Fruit fly (Drosophila melanogaster) S2 (cell line): ENCODE results near the gene Rgl.

ENCODE experiments used
- CG8478 ChIP-seq: fragments of >200 bp; optimal IDR thresholded peaks from 2 replicates; lab custom pipeline; 2018
- CTCF ChIP-seq, 2 experiments: fragments of >200 bp; optimal IDR thresholded peaks; 2 replicates each; lab custom pipeline; 2018

Gene Rgl

DNA sequence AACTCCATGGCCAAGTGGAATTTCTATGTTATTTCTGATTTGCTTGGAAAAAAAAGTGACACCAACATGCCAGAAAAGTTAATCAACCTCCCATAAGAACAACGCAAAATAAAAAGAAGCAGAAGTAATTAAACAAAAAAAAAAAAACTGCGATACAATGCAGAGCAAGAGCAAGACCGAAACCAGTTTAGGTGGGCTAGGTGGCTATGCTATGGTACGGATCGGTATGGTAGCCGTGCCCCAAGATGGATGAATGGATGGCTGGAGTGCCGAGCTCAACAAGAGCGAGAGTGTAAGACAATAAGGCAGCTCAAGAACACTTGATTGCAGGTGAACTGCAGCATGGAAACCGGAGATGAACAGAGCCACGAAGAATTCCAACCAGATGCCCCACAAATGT is 11.6 kb upstream of the Rgl start:
- no peak for TF ChIP-seq CG8478
- no peak for TF ChIP-seq CTCF (optimal IDR thresholded peaks at IDR 0.05; lab: Kevin White, UChicago)

DNA sequence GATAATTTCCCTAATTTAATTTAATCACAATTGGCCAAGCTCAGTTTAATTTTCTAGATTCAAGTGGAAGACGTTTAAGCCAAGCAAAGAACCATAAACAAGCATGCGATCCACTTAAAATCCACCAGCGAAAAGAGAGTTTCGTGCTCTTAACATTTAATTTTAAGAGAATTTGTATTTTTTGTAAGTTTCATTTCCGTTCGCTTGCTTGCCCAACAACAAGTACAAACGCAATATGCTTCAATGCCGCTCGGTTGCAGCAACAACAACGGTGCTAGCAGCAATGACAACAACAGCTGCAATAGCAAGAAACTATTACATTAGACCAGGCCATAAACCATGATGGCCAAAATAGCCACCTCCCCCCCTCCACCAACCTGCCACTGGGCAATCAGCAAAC is 9.8 kb upstream of the Rgl start:
- no peak for TF ChIP-seq CTCF (optimal IDR thresholded peaks at IDR 0.05; lab: Kevin White, UChicago)
- TF ChIP-seq CG8478 = no peak

- TF ChIP-seq CTCF (optimal IDR thresholded peaks at IDR 0.05; lab: Kevin White, UChicago) = no peak
Observed at dm6 chr3L:13928769-13929594, 3.8 kb upstream of the Rgl start, which contains the start of the genes CG8833 and DCTN1-p150. CG8833 (minus strand) TSS chr3L:13929000. DCTN1-p150 (plus strand) TSS chr3L:13929387.

DNA sequence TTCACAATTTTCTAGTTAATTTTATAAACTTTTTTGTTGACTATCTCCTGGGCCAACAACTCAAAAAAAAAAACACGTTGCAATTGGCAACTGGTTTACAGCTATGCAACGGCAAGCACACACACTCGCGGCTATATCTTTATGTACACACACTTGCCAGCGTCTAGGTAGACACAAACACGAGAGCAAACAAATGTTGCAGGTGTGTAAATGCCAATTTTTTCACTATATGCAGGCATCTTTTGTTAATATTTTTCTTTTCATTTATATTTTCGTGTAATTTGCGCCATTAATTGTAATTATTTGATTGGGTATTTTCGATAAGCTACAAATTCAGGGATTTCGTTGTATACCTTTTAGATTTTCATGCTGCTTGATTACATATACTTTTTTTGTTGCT is 489 bp downstream of the Rgl start:
- no peak for TF ChIP-seq CG8478
- TF ChIP-seq CTCF (optimal IDR thresholded peaks at IDR 0.05; lab: Kevin White, UChicago) = no peak

dm6 chr3L:13923332-13924272 is 1.5 kb downstream of the Rgl start:
- no peak for TF ChIP-seq CG8478
- TF ChIP-seq CTCF (optimal IDR thresholded peaks at IDR 0.05; lab: Kevin White, UChicago) = no peak

dm6 chr3L:13922023-13922652 is 3.0 kb downstream of the Rgl start:
- TF ChIP-seq CG8478 (no peak), CTCF (optimal IDR thresholded peaks at IDR 0.05; lab: Kevin White, UChicago) (no peak)

dm6 chr3L:13920632-13920981 is 4.5 kb downstream of the Rgl start:
- TF ChIP-seq CG8478 (no peak), CTCF (optimal IDR thresholded peaks at IDR 0.05; lab: Kevin White, UChicago) (no peak)

dm6 chr3L:13919794-13920631 is 5.1 kb downstream of the Rgl start:
- no peak for TF ChIP-seq CG8478
- TF ChIP-seq CTCF (optimal IDR thresholded peaks at IDR 0.05; lab: Kevin White, UChicago) = no peak

- TF ChIP-seq CTCF (optimal IDR thresholded peaks at IDR 0.05; lab: Kevin White, UChicago) (no peak), CG8478 (no peak)
Observed at dm6 chr3L:13918774-13919173, 6.4 kb downstream of the Rgl start.

DNA sequence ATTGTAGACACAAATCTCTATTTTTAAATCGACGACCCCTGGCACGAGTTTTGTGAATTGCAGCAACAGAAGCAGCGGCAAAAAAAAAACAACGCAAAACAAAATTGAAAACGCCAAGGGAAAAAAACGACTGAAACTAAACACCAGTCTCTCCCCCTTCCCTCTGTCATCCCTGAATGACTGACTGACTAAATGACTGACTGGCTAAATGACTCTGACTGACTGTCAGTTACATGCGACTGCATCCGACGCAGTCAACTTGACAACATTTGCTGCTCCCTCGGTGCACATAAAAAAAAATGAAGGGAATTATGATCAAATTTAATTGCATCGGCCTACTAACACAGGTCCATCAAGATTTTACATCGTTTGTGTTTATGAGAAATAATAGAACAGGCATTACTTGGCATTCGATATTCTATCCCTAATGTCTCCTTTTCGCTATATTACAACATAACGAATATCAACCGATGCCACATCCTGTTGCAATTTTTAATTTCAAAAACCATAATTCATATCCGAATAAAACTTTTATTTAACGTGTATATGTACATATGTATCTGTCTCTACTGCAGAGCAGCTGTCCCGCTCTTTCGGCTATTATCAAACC is 7.4 kb downstream of the Rgl start:
- TF ChIP-seq CTCF (optimal IDR thresholded peaks at IDR 0.05; lab: Kevin White, UChicago) (no peak), CG8478 (no peak)

DNA sequence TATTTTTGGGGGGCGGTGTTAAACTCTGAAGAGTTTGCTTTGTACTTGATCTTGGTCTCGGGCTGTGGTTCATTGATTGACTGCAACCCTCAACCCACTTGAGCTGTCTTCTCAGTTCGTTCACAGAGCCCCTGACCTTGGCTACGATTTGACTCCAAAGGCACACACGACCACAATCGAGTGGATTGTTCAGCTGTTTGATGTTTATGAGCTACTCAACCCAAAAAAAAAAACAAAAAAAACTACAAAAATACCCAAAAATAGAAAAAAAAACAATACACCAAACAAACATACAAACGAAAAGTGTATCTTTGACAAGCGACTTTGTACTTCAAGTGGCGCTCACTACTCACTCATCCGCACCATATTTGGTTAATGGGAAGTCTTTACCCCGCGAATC is 10.6 kb downstream of the Rgl start:
- TF ChIP-seq CG8478 = no peak
- no peak for TF ChIP-seq CTCF (optimal IDR thresholded peaks at IDR 0.05; lab: Kevin White, UChicago)

DNA sequence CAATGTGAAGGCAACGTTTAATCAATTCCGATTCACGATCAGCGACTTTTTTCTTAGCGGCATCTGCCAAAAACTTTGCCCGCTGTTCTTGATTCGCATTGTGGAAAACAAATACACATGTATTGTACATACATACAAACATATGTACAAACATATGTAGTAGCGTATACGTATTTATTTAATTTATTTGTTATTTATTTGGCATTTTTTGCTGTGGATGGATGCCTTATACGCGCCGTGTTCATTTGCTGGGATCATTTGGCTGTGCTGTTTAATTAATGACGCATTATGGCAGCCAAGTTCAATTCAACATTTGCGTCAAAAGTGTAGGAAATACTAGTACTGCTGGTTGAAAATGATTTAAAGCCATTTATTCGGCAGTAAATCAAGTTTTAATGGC is 12.4 kb downstream of the Rgl start:
- TF ChIP-seq CG8478 (no peak), CTCF (optimal IDR thresholded peaks at IDR 0.05; lab: Kevin White, UChicago) (no peak)

DNA sequence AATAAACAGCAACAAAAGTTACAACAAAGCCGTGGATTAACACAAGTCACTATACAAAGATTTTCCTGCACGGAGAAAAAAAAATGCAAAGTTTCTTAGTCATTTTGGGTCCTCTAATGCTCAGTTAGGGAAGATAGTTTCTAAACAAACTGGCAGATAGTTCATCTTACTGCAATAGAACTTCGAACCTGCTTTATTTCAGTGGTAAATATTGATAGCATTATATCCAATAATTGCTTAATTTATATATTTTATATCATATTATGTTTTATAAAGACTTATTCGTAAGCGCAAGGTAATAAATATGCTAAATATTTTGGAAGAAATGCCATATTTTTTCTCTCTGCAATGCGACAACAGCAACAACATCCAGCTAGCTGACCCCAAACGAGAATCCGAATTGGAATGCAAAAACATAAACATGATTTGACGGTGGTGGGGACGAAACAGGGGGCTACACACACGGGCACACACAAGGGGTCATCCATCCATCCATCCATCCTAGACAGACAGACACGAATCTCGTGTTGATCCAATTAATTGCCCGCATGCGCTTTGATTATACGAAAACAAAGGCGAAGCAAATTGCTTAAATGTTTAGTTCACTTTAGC is 13.4 kb downstream of the Rgl start:
- no peak for TF ChIP-seq CG8478
- TF ChIP-seq CTCF (optimal IDR thresholded peaks at IDR 0.05; lab: Kevin White, UChicago) = no peak

DNA sequence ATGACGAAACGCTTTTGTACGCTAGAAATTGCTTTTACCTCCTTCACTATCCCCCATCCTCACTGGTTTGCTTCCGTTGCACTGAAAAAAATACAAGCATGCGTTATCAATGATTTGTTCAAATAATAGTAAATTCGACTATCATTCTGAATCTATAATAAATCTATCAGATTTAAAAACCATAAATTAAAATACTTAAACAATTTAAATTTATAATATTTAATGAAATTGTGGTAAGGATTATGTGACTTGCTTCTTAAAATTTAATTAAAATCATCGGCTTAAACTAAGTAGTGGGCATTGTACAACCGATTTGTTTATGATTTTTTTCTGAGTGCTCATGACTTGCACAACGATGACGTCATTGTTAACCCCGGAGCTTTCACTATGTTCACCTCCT is 19.6 kb downstream of the Rgl start:
- TF ChIP-seq CTCF (optimal IDR thresholded peaks at IDR 0.05; lab: Kevin White, UChicago) (no peak), CG8478 (no peak)
